Fruit fly (Drosophila melanogaster) whole organism, prepupa: ENCODE measurements around the gene Iml1.
A peak's percentile ranks its signal among the peaks of the same experiment; 100 is the strongest.

Experiments
- CG11294 ChIP-seq: fragments of 200-800 bp; sonication (Bioruptor generic); IDR thresholded peaks from 2 replicates; pipeline ENCODE4 v1.3.6; 2022; ENCODE audit warnings: missing biosample characterization, missing genetic modification characterization
- CG11762 ChIP-seq: fragments of 200-800 bp; sonication (Bioruptor generic); optimal IDR thresholded peaks from 3 replicates; lab custom pipeline; 2016; ENCODE audit warnings: missing biosample characterization, missing genetic modification characterization; ENCODE audit not compliant: insufficient read depth
- CG1621 ChIP-seq: fragments of 200-800 bp; sonication (Bioruptor generic); optimal IDR thresholded peaks from 3 replicates; lab custom pipeline; 2018; ENCODE audit warnings: missing biosample characterization, mild to moderate bottlenecking, missing genetic modification characterization
- CG34406 ChIP-seq: fragments of 200-800 bp; sonication (Bioruptor generic); optimal IDR thresholded peaks from 3 replicates; lab custom pipeline; 2016; ENCODE audit warnings: missing biosample characterization, missing genetic modification characterization
- CG4318 ChIP-seq: fragments of 200-800 bp; sonication (Bioruptor generic); optimal IDR thresholded peaks from 3 replicates; lab custom pipeline; 2017; ENCODE audit warnings: missing biosample characterization, mild to moderate bottlenecking, missing genetic modification characterization
- CG6163 ChIP-seq: fragments of 200-800 bp; sonication (Bioruptor generic); IDR thresholded peaks from 3 replicates; pipeline ENCODE4 v1.3.6; 2022; ENCODE audit warnings: missing biosample characterization, missing genetic modification characterization
- CG6276 ChIP-seq: fragments of 200-800 bp; sonication (Bioruptor generic); optimal IDR thresholded peaks from 2 replicates; lab custom pipeline; 2017; ENCODE audit warnings: missing biosample characterization, mild to moderate bottlenecking, missing genetic modification characterization
- CG6792 ChIP-seq: fragments of 200-800 bp; sonication (Bioruptor generic); optimal IDR thresholded peaks from 3 replicates; lab custom pipeline; 2016; ENCODE audit warnings: missing biosample characterization, missing genetic modification characterization
- CG6854 ChIP-seq: fragments of 200-800 bp; sonication (Bioruptor generic); optimal IDR thresholded peaks from 2 replicates; lab custom pipeline; 2017; ENCODE audit warnings: missing biosample characterization, mild to moderate bottlenecking, missing genetic modification characterization
- CG8119 ChIP-seq: fragments of 200-800 bp; sonication (Bioruptor generic); IDR thresholded peaks from 3 replicates; pipeline ENCODE4 v1.3.6; 2022; ENCODE audit warnings: missing biosample characterization, missing genetic modification characterization
- CG8632 ChIP-seq: fragments of 200-800 bp; sonication (Bioruptor generic); optimal IDR thresholded peaks from 3 replicates; lab custom pipeline; 2016; ENCODE audit warnings: missing biosample characterization, missing genetic modification characterization
- Eip75B ChIP-seq: fragments of 200-800 bp; sonication (Bioruptor generic); optimal IDR thresholded peaks from 3 replicates; lab custom pipeline; 2016; ENCODE audit warnings: missing biosample characterization, missing genetic modification characterization
- Eip78C ChIP-seq: fragments of 200-800 bp; sonication (Bioruptor generic); peaks from one replicate; lab custom pipeline; 2016; ENCODE audit warnings: missing biosample characterization, missing genetic modification characterization
- Eip93F ChIP-seq: fragments of 200-800 bp; sonication (Bioruptor generic); optimal IDR thresholded peaks from 2 replicates; lab custom pipeline; 2016; ENCODE audit warnings: missing biosample characterization, mild to moderate bottlenecking, missing genetic modification characterization
- Ets21C ChIP-seq: fragments of 200-800 bp; sonication (Bioruptor generic); optimal IDR thresholded peaks from 3 replicates; lab custom pipeline; 2016; ENCODE audit warnings: missing biosample characterization, missing genetic modification characterization
- Gug ChIP-seq: fragments of 200-800 bp; sonication (Bioruptor generic); IDR thresholded peaks from 2 replicates; pipeline ENCODE4 v1.3.6; 2022; ENCODE audit warnings: missing biosample characterization, missing genetic modification characterization
- Hr38 ChIP-seq: sonication (Bioruptor generic); optimal IDR thresholded peaks from 2 replicates; lab custom pipeline; 2016; ENCODE audit warnings: missing biosample characterization, missing genetic modification characterization
- Hr39 ChIP-seq: fragments of 200-800 bp; sonication (Bioruptor generic); optimal IDR thresholded peaks from 2 replicates; lab custom pipeline; 2016; ENCODE audit warnings: missing biosample characterization, missing genetic modification characterization
- Met ChIP-seq: fragments of 200-800 bp; sonication (Bioruptor generic); optimal IDR thresholded peaks from 3 replicates; lab custom pipeline; 2016; ENCODE audit warnings: missing biosample characterization, missing genetic modification characterization
- Smox ChIP-seq: fragments of 200-800 bp; sonication (Bioruptor generic); optimal IDR thresholded peaks from 3 replicates; lab custom pipeline; 2016; ENCODE audit warnings: missing biosample characterization, missing genetic modification characterization
- Sox102F ChIP-seq: fragments of 200-800 bp; sonication (Bioruptor generic); optimal IDR thresholded peaks from 2 replicates; lab custom pipeline; 2016; ENCODE audit warnings: missing biosample characterization, mild to moderate bottlenecking, missing genetic modification characterization
- Sox14 ChIP-seq: fragments of 200-800 bp; sonication (Bioruptor generic); optimal IDR thresholded peaks from 3 replicates; lab custom pipeline; 2016; ENCODE audit warnings: missing biosample characterization, missing genetic modification characterization
- Sox15 ChIP-seq: fragments of 200-800 bp; sonication (Bioruptor generic); optimal IDR thresholded peaks from 3 replicates; lab custom pipeline; 2016; ENCODE audit warnings: missing biosample characterization, missing genetic modification characterization
- achi ChIP-seq: fragments of 200-800 bp; sonication (Bioruptor generic); optimal IDR thresholded peaks from 3 replicates; lab custom pipeline; 2016; ENCODE audit warnings: missing biosample characterization, missing genetic modification characterization
- acj6 ChIP-seq: fragments of 200-800 bp; sonication (Bioruptor generic); optimal IDR thresholded peaks from 3 replicates; lab custom pipeline; 2016; ENCODE audit warnings: missing biosample characterization, missing genetic modification characterization
- dac ChIP-seq: fragments of 200-800 bp; sonication (Bioruptor generic); optimal IDR thresholded peaks from 2 replicates; lab custom pipeline; 2017; ENCODE audit warnings: missing biosample characterization, mild to moderate bottlenecking, missing genetic modification characterization
- eg ChIP-seq: fragments of 200-800 bp; sonication (Bioruptor generic); IDR thresholded peaks from 3 replicates; pipeline ENCODE4 v1.3.6; 2022; ENCODE audit warnings: missing biosample characterization, missing genetic modification characterization
- esn ChIP-seq: fragments of 200-800 bp; sonication (Bioruptor generic); optimal IDR thresholded peaks from 2 replicates; lab custom pipeline; 2016; ENCODE audit warnings: missing biosample characterization, mild to moderate bottlenecking, missing genetic modification characterization, moderate library complexity
- fd59A ChIP-seq: fragments of 200-800 bp; sonication (Bioruptor generic); optimal IDR thresholded peaks from 2 replicates; lab custom pipeline; 2017; ENCODE audit warnings: missing biosample characterization, mild to moderate bottlenecking, missing genetic modification characterization, missing genetic modification reagents
- fd85E ChIP-seq: fragments of 200-800 bp; sonication (Bioruptor generic); optimal IDR thresholded peaks from 3 replicates; lab custom pipeline; 2016; ENCODE audit warnings: missing biosample characterization, missing genetic modification characterization
- net ChIP-seq: fragments of 200-800 bp; sonication (Bioruptor generic); optimal IDR thresholded peaks from 3 replicates; lab custom pipeline; 2016; ENCODE audit warnings: missing biosample characterization, missing genetic modification characterization
- salr ChIP-seq, 2 experiments: fragments of 200-800 bp; sonication (Bioruptor generic); optimal IDR thresholded peaks; 3 replicates each; lab custom pipeline; 2016 to 2018; ENCODE audit warnings: missing biosample characterization in 2 of 2, missing genetic modification characterization in 2 of 2, mild to moderate bottlenecking in 1 of 2
- spab ChIP-seq: fragments of 200-800 bp; sonication (Bioruptor generic); optimal IDR thresholded peaks from 2 replicates; lab custom pipeline; 2017; ENCODE audit warnings: missing biosample characterization, mild to moderate bottlenecking, missing genetic modification characterization, missing genetic modification reagents
- svp ChIP-seq: fragments of 200-800 bp; sonication (Bioruptor generic); peaks from one replicate; lab custom pipeline; 2016; ENCODE audit warnings: missing biosample characterization, missing genetic modification characterization
- topi ChIP-seq: fragments of 200-800 bp; sonication (Bioruptor generic); optimal IDR thresholded peaks from 3 replicates; lab custom pipeline; 2016; ENCODE audit warnings: missing biosample characterization, missing genetic modification characterization

Gene Iml1

DNA sequence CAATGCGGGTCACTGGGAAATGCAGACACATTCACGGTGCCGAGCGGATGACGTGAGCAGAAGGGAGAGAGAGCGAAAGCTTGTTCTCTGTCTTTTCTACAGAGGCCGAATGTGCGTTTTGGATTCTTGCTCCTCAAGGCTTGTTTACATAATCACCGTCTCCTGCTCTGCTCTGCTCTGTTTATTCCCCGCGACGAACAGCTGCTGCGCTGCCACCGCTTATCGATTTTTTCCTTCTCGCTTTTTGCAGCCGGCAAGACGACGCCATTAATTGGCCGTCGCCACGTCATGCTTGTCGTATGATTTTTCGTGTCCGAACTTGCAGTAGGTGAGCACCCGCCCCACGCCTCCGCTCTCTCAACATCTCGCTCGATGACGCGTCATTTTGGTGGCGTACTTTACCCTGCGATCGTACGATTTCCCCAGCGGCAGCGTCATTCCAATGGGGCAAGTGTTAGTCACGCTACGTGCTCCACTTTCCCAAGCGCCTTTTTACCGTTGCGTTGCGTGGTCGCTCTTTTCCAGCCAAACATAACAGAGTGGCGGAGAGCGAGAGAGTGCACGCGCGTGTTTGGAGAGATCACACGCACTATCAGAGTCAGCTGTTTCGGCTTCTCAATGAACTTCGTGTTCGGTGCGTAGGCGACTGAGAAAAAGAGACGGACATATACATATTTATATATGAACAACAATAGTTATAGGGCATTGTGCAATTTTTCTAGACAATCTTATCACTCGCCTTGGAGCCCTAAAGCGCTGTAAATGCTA is 12.7 kb upstream of the Iml1 start (continued):
- TF ChIP-seq Eip75B (GFP tag; lab: Kevin White, UChicago) = peak; percentile 36
- peak; percentile 25 for TF ChIP-seq spab (GFP tag; lab: Kevin White, UChicago)
- no peak for TF ChIP-seq Hr38 (GFP tag; lab: Kevin White, UChicago)
- TF ChIP-seq CG6792 = no peak
- TF ChIP-seq Met = no peak
- no peak for TF ChIP-seq CG8119 (GFP tag; lab: Robert Waterston, UW)
- no peak for TF ChIP-seq Sox15 (GFP tag; lab: Kevin White, UChicago)
- no peak for TF ChIP-seq CG1621 (tag; lab: Kevin White, UChicago)
- TF ChIP-seq CG34406 (GFP tag; lab: Kevin White, UChicago) = no peak
- peak; percentile 5 for TF ChIP-seq CG11762 (GFP tag; lab: Kevin White, UChicago)
- no peak for TF ChIP-seq fd85E (GFP tag; lab: Kevin White, UChicago)
- TF ChIP-seq Gug (GFP tag; lab: Robert Waterston, UW) = no peak
- TF ChIP-seq net (GFP tag; lab: Kevin White, UChicago) = no peak
- no peak for TF ChIP-seq Ets21C (GFP tag; lab: Kevin White, UChicago)
- TF ChIP-seq dac (GFP tag; lab: Kevin White, UChicago) = no peak
- TF ChIP-seq achi (GFP tag; lab: Kevin White, UChicago) = no peak
- no peak for TF ChIP-seq Hr39 (GFP tag; lab: Kevin White, UChicago)
- TF ChIP-seq Smox (GFP tag; lab: Kevin White, UChicago) = no peak
- no peak for TF ChIP-seq CG8632 (GFP tag; lab: Kevin White, UChicago)
- TF ChIP-seq CG4318 (GFP tag; lab: Kevin White, UChicago) = no peak
- no peak for TF ChIP-seq fd59A (GFP tag; lab: Kevin White, UChicago)
- no peak for TF ChIP-seq acj6 (GFP tag; lab: Kevin White, UChicago)
- no peak for TF ChIP-seq Eip93F (GFP tag; lab: Kevin White, UChicago)
- peak; percentile 54 for TF ChIP-seq CG6276 (GFP tag; lab: Kevin White, UChicago)
- 0 out of 3 replicates have a peak, but pooled peaks have one; percentile 10 for TF ChIP-seq eg
- 0 out of 3 replicates have a peak, but pooled peaks have one; percentile 10 for TF ChIP-seq CG6163
- TF ChIP-seq, all 60 proteins: peak for 14

DNA sequence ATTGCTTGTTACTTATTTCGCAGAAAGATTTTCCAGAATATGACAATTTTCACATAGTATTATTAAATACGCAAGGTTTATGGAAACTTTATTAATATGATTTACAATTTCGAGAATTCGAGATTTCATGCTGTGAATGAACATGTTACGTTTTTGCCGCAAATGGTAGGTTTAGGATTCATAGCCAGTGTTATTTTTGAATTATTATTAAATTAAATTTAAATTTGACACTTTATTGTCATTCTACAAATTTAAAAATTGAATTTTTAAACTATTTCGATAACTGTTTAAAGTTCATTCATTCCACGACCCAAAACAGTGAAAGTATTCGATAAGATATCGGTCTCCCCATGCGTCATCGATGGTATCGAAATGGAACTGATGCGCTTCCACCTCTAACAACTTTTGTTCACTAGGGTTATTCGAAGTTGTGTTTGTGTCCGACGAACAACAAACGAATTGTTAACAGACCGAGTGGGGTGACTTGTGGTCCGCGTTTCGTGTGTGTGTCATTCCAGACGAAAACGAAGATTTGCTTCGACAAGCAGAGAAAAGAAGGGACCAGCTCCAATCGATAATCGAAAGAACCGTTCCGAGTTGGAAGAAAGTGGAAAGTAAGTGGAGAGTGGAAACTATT is 12.0 kb upstream of the Iml1 start, which contains the start of the genes CG32313 and Pcyt1:
Gene CG32313, minus strand, starts transcription at position 51 of the 637 bp plus-strand sequence.
Gene Pcyt1, plus strand, starts transcription at position 400 of the 637 bp plus-strand sequence.
- no peak for TF ChIP-seq CG34406 (GFP tag; lab: Kevin White, UChicago)
- TF ChIP-seq Eip93F (GFP tag; lab: Kevin White, UChicago) = peak; percentile 31
- no peak for TF ChIP-seq achi (GFP tag; lab: Kevin White, UChicago)
- TF ChIP-seq Sox102F (GFP tag; lab: Kevin White, UChicago) = peak; percentile 15
- peak; percentile 67 for TF ChIP-seq Eip78C (GFP tag; lab: Kevin White, UChicago)
- TF ChIP-seq salr (GFP tag; optimal IDR thresholded peaks at IDR 0.05; lab: Kevin White, UChicago) = no peak
- TF ChIP-seq svp = peak; percentile 79
- no peak for TF ChIP-seq CG11294
- peak; percentile 28 for TF ChIP-seq Sox14 (GFP tag; lab: Kevin White, UChicago)
- TF ChIP-seq CG6854 (GFP tag; lab: Kevin White, UChicago) = peak; percentile 46
- no peak for TF ChIP-seq topi
- peak; percentile 24 for TF ChIP-seq esn (GFP tag; lab: Kevin White, UChicago)

DNA sequence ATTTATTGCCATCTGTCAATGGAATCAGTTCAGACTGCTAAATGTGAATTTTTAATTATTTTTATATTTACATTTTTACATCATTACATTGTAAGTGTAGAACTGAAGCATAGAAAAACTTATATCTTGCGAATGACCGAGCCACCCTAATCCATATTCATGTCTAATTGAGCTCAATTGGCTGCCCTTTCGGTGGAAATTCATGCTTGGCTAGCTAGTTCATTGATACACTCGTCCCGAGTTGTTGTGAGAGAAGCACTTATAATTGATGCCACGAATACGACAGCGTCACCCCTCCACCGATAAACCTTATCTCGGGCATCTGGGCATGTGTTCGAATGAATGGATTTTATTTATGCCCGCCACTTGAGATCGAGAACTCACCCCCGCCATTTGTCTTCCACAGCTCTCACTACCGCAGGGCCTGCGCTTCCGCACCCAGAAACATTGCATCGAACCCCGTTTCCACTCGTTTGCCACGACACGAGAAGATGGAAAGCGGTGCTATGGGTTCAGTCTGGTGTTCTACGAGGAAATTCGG is 4.5 kb upstream of the Iml1 start:
- TF ChIP-seq Eip78C (GFP tag; lab: Kevin White, UChicago) = peak; percentile 3
- TF ChIP-seq fd85E (GFP tag; lab: Kevin White, UChicago) = no peak
- peak; percentile 84 for TF ChIP-seq svp
